Worm (Caenorhabditis elegans) whole organism, L4 larva: ENCODE results near the gene B0304.2.

Source experiments
- F44E2.7 ChIP-seq: fragments of 200-800 bp; sonication (Bioruptor generic); IDR thresholded peaks from 2 replicates; pipeline ENCODE4 v2.1.2; 2022; ENCODE audit warnings: missing genetic modification characterization, missing compliant biosample characterization
- F49E8.2 ChIP-seq: sonication (generic microtip); optimal IDR thresholded peaks from 2 replicates; lab custom pipeline; 2016; ENCODE audit warnings: missing compliant biosample characterization, mild to moderate bottlenecking, missing genetic modification characterization, borderline replicate concordance
- Y5F2A.4 ChIP-seq: fragments of 200-800 bp; sonication (Bioruptor generic); optimal IDR thresholded peaks from 2 replicates; lab custom pipeline; 2018; ENCODE audit warnings: mild to moderate bottlenecking, missing genetic modification characterization, missing compliant biosample characterization
- ZK546.5 ChIP-seq, 2 experiments: sonication (generic microtip); optimal IDR thresholded peaks; 2 replicates each; lab custom pipeline; 2017; ENCODE audit warnings: missing biosample characterization in 2 of 2, missing genetic modification characterization in 2 of 2
- aly-2 ChIP-seq: sonication (generic microtip); optimal IDR thresholded peaks from 2 replicates; lab custom pipeline; 2018; ENCODE audit warnings: missing biosample characterization, missing genetic modification characterization
- ama-1 ChIP-seq: fragments of 150-350 bp; optimal IDR thresholded peaks from 2 replicates; lab custom pipeline; 2014; ENCODE audit warnings: inconsistent platforms, mixed read lengths
- arid-1 ChIP-seq: fragments of 200-800 bp; sonication (Bioruptor generic); conservative IDR thresholded peaks from 2 replicates; pipeline ENCODE4 v1.3.6; 2022; ENCODE audit warnings: missing genetic modification reagents, missing genetic modification characterization, missing compliant biosample characterization
- attf-4 ChIP-seq: sonication (generic microtip); optimal IDR thresholded peaks from 3 replicates; lab custom pipeline; 2017; ENCODE audit warnings: missing biosample characterization, missing genetic modification characterization
- ctbp-1 ChIP-seq: fragments of 200-800 bp; sonication (Bioruptor generic); IDR thresholded peaks from 2 replicates; pipeline ENCODE4 v1.3.6; 2022; ENCODE audit warnings: missing genetic modification reagents, missing genetic modification characterization, missing compliant biosample characterization
- daf-12 ChIP-seq: fragments of 150-350 bp; optimal IDR thresholded peaks from 2 replicates; lab custom pipeline; 2014; ENCODE audit warnings: missing biosample characterization, missing genetic modification reagents, missing genetic modification characterization
- daf-16 ChIP-seq, 3 experiments: sonication (generic microtip); optimal IDR thresholded peaks; 2 replicates each; lab custom pipeline; 2016 to 2017; ENCODE audit warnings: missing genetic modification characterization in 3 of 3, missing genetic modification reagents in 3 of 3, mild to moderate bottlenecking in 2 of 3, missing compliant biosample characterization in 2 of 3, missing biosample characterization in 1 of 3, moderate library complexity in 1 of 3
- daf-19 ChIP-seq: fragments of 200-800 bp; sonication (Bioruptor generic); conservative IDR thresholded peaks from 2 replicates; pipeline ENCODE4 v1.3.6; 2022; ENCODE audit warnings: missing genetic modification characterization, missing compliant biosample characterization
- dmd-6 ChIP-seq: fragments of 200-800 bp; sonication (Bioruptor generic); IDR thresholded peaks from 2 replicates; pipeline ENCODE4 v1.3.6; 2022; ENCODE audit warnings: missing genetic modification reagents, missing genetic modification characterization, missing compliant biosample characterization
- dmd-9 ChIP-seq: fragments of 200-800 bp; sonication (Bioruptor generic); IDR thresholded peaks from 2 replicates; pipeline ENCODE4 v1.3.6; 2022; ENCODE audit warnings: missing genetic modification reagents, missing genetic modification characterization, missing compliant biosample characterization
- dve-1 ChIP-seq: sonication (generic microtip); optimal IDR thresholded peaks from 2 replicates; lab custom pipeline; 2017; ENCODE audit warnings: antibody characterized with exemption, mild to moderate bottlenecking, missing genetic modification characterization, missing compliant biosample characterization; ENCODE audit not compliant: insufficient read depth
- egl-27 ChIP-seq: sonication (generic microtip); optimal IDR thresholded peaks from 3 replicates; lab custom pipeline; 2017; ENCODE audit warnings: missing biosample characterization, missing genetic modification reagents, missing genetic modification characterization
- fos-1 ChIP-seq: fragments of 150-350 bp; optimal IDR thresholded peaks from 2 replicates; lab custom pipeline; 2014; ENCODE audit warnings: missing biosample characterization, missing genetic modification characterization
- hlh-11 ChIP-seq: fragments of 200-800 bp; sonication (Bioruptor generic); optimal IDR thresholded peaks from 2 replicates; lab custom pipeline; 2018; ENCODE audit warnings: mild to moderate bottlenecking, missing genetic modification characterization, missing compliant biosample characterization
- hlh-30 ChIP-seq: sonication (generic microtip); optimal IDR thresholded peaks from 2 replicates; lab custom pipeline; 2017; ENCODE audit warnings: antibody characterized with exemption, mild to moderate bottlenecking, missing genetic modification characterization, missing compliant biosample characterization; ENCODE audit not compliant: insufficient read depth
- lim-7 ChIP-seq: fragments of 200-800 bp; sonication (Bioruptor generic); IDR thresholded peaks from 2 replicates; pipeline ENCODE4 v1.3.6; 2022; ENCODE audit warnings: missing genetic modification characterization, missing compliant biosample characterization
- lin-1 ChIP-seq: fragments of 200-800 bp; sonication (Bioruptor generic); IDR thresholded peaks from 2 replicates; pipeline ENCODE4 v1.3.6; 2022; ENCODE audit warnings: missing genetic modification reagents, missing genetic modification characterization, missing compliant biosample characterization
- lin-13 ChIP-seq: fragments of 150-350 bp; optimal IDR thresholded peaks from 2 replicates; lab custom pipeline; 2014; ENCODE audit warnings: missing biosample characterization, missing genetic modification reagents, missing genetic modification characterization
- lin-38 ChIP-seq: fragments of 200-800 bp; sonication (Bioruptor generic); IDR thresholded peaks from 2 replicates; pipeline ENCODE4 v1.3.6; 2022; ENCODE audit warnings: missing genetic modification reagents, missing genetic modification characterization, missing compliant biosample characterization
- lsy-2 ChIP-seq, 2 experiments: fragments of 150-350 bp in 1 of 2; sonication (generic microtip) in 1 of 2; optimal IDR thresholded peaks; 2 replicates each; lab custom pipeline; 2014 to 2017; ENCODE audit warnings: missing biosample characterization in 2 of 2, missing genetic modification characterization in 2 of 2
- madf-5 ChIP-seq, 2 experiments: fragments of 200-800 bp; sonication (Bioruptor generic); IDR thresholded peaks; 2 replicates each; pipeline ENCODE4 v1.3.6; 2022; ENCODE audit warnings: missing compliant biosample characterization in 2 of 2, missing genetic modification characterization in 2 of 2
- mdt-29 ChIP-seq: fragments of 200-800 bp; sonication (Bioruptor generic); IDR thresholded peaks from 2 replicates; pipeline ENCODE4 v1.3.6; 2022; ENCODE audit warnings: missing genetic modification reagents, missing genetic modification characterization, missing compliant biosample characterization
- mxl-2 ChIP-seq: fragments of 200-800 bp; sonication (Bioruptor generic); conservative IDR thresholded peaks from 2 replicates; pipeline ENCODE4 v1.3.6; 2022; ENCODE audit warnings: missing genetic modification reagents, missing genetic modification characterization, missing compliant biosample characterization
- nhr-11 ChIP-seq: fragments of 150-350 bp; optimal IDR thresholded peaks from 2 replicates; lab custom pipeline; 2014; ENCODE audit warnings: missing biosample characterization, missing genetic modification characterization
- nhr-28 ChIP-seq: fragments of 150-350 bp; optimal IDR thresholded peaks from 2 replicates; lab custom pipeline; 2014; ENCODE audit warnings: missing biosample characterization, missing genetic modification characterization
- nhr-76 ChIP-seq: fragments of 150-350 bp; optimal IDR thresholded peaks from 2 replicates; lab custom pipeline; 2014; ENCODE audit warnings: missing biosample characterization, missing genetic modification characterization
- nhr-77 ChIP-seq: fragments of 150-350 bp; optimal IDR thresholded peaks from 2 replicates; lab custom pipeline; 2014; ENCODE audit warnings: missing biosample characterization, missing genetic modification characterization
- pha-4 ChIP-seq, 2 experiments: fragments of 150-350 bp in 1 of 2; fragments of 200-800 bp in 1 of 2; sonication (Bioruptor generic) in 1 of 2; IDR thresholded peaks in 1 of 2; optimal IDR thresholded peaks in 1 of 2; 2 replicates each; pipeline versions ENCODE4 v1.3.6 to Lab custom; 2014 to 2022; ENCODE audit warnings: missing genetic modification characterization in 2 of 2, missing genetic modification reagents in 2 of 2, missing biosample characterization in 1 of 2, missing compliant biosample characterization in 1 of 2
- php-3 ChIP-seq: fragments of 200-800 bp; sonication (Bioruptor generic); IDR thresholded peaks from 2 replicates; pipeline ENCODE4 v1.3.6; 2022; ENCODE audit warnings: missing genetic modification reagents, missing genetic modification characterization, missing compliant biosample characterization
- pqm-1 ChIP-seq: sonication (generic microtip); optimal IDR thresholded peaks from 2 replicates; lab custom pipeline; 2017; ENCODE audit warnings: missing biosample characterization, missing genetic modification characterization
- set-16 ChIP-seq: fragments of 200-800 bp; sonication (Bioruptor generic); IDR thresholded peaks from 2 replicates; pipeline ENCODE4 v1.3.6; 2022; ENCODE audit warnings: missing genetic modification reagents, missing genetic modification characterization, missing compliant biosample characterization
- spr-3 ChIP-seq: fragments of 200-800 bp; sonication (Bioruptor generic); optimal IDR thresholded peaks from 2 replicates; lab custom pipeline; 2018; ENCODE audit warnings: mild to moderate bottlenecking, missing genetic modification characterization, missing compliant biosample characterization
- tra-1 ChIP-seq: fragments of 200-800 bp; sonication (Bioruptor generic); IDR thresholded peaks from 2 replicates; pipeline ENCODE4 v1.3.6; 2022; ENCODE audit warnings: missing genetic modification reagents, missing genetic modification characterization, missing compliant biosample characterization
- unc-62 ChIP-seq, 3 experiments: fragments of 150-350 bp in 1 of 3; sonication (generic microtip); optimal IDR thresholded peaks in 2 of 3; peaks in 1 of 3; 1 replicate in 1 of 3; 2 replicates in 2 of 3; lab custom pipeline; 2014 to 2017; ENCODE audit warnings: missing biosample characterization in 3 of 3, missing genetic modification characterization in 3 of 3, missing genetic modification reagents in 3 of 3, missing genotype in 1 of 3

B0304.2 gene

DNA sequence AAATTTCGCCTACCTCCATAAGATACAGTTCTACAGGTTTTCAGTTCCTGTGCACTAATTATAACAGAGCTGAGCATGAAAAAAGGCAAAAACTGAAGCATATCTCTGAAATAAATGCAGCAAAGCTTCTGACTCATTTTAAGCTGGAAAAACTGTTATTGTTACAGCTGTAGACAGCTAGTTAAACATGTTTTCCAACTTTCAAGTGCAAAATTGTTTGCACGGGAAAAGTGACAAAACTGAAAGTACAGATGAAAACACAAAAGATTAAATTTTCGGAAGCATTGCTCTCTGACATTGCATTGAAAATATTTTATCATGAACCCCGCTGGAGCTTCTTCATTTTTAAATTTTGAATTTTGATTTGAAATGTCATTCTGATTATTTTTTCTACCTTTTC lies 32.7 kb upstream of the B0304.2 start, which contains the start of gene T05C1.5:
T05C1.5 (minus strand) TSS at position 101 of the 400 bp plus-strand sequence.
- no peak for TF ChIP-seq ama-1 (lab: Kevin White, UChicago)
- no peak for TF ChIP-seq arid-1 (GFP tag; lab: Robert Waterston, UW)
- no peak for TF ChIP-seq madf-5 (GFP tag; IDR thresholded peaks at IDR 0.05; lab: Robert Waterston, UW)
- TF ChIP-seq aly-2 = no peak
- TF ChIP-seq lsy-2 (tag; optimal IDR thresholded peaks at IDR 0.05; lab: Kevin White, UChicago) = no peak
- no peak for TF ChIP-seq F49E8.2 (tag; lab: Kevin White, UChicago)
- no peak for TF ChIP-seq Y5F2A.4 (GFP tag; lab: Kevin White, UChicago)
- TF ChIP-seq mxl-2 (GFP tag; lab: Robert Waterston, UW) = no peak
- no peak for TF ChIP-seq lin-38 (GFP tag; lab: Robert Waterston, UW)

DNA sequence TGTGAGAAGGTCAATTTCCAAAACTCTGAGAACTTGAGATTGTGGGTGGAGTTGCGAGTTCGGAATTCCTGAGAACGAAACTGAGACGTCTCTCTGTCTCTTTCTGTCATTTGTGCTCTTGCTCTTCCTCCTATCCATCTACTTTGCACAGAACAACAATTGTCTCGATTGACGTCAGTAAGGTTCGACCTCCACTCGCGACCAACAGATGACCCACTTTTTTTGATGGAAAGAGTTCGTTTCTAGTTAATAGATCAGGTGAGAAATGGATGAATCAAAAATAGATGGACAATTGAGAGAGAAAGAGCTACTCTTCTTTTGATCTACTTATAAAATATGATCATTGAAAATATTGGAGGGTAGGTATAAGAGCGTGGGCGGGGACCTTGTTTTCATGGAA lies 28.9 kb upstream of the B0304.2 start:
- TF ChIP-seq hlh-11 (tag; lab: Kevin White, UChicago) (peak; percentile 56), hlh-30 (tag; lab: Kevin White, UChicago) (peak; percentile 15), tra-1 (no peak), set-16 (GFP tag; lab: Robert Waterston, UW) (no peak), daf-12 (no peak), nhr-11 (tag; lab: Kevin White, UChicago) (peak; percentile 60), daf-19 (GFP tag; lab: Robert Waterston, UW) (0 out of 2 replicates have a peak, but pooled peaks have one; percentile 30), lsy-2 (tag; optimal IDR thresholded peaks at IDR 0.05; lab: Kevin White, UChicago) (peak in 1 of 2 experiments; percentile 7), F44E2.7 (GFP tag; lab: Robert Waterston, UW) (no peak), mxl-2 (GFP tag; lab: Robert Waterston, UW) (no peak), nhr-77 (tag; lab: Kevin White, UChicago) (no peak), ctbp-1 (GFP tag; lab: Robert Waterston, UW) (0 out of 2 replicates have a peak, but pooled peaks have one; percentile 35), lim-7 (no peak), dmd-9 (no peak), attf-4 (no peak), daf-16 (GFP tag; optimal IDR thresholded peaks at IDR 0.05; lab: Kevin White, UChicago) (peak in 1 of 2 experiments; percentile 49), daf-16 (tag; optimal IDR thresholded peaks at IDR 0.05; lab: Kevin White, UChicago) (no peak)

DNA sequence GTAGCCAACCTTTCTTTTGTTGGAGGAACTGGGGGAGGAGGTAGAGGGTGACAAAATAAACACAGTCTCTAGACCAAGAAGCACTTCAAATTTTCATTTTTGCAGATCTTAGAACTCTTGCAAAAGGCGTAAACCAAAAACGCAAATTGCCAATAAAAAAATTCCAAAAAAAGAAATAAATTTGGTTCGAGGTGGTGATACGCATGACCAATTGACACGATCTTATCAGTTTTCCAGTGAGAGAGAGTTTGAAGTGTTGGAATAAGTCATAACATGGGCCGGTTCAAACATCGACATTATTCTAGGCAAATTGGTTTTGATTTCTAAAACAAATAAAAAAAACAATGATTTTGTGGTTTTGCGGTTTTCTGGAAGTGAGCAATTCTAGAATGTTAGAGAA lies 27.6 kb upstream of the B0304.2 start:
- TF ChIP-seq pqm-1 (tag; lab: Kevin White, UChicago) = peak; percentile 40
- TF ChIP-seq nhr-28 (tag; lab: Kevin White, UChicago) = peak; percentile 53
- TF ChIP-seq egl-27 (tag; lab: Kevin White, UChicago) = no peak
- no peak for TF ChIP-seq lin-1 (GFP tag; lab: Robert Waterston, UW)
- no peak for TF ChIP-seq lin-38 (GFP tag; lab: Robert Waterston, UW)
- TF ChIP-seq spr-3 (GFP tag; lab: Kevin White, UChicago) = no peak
- TF ChIP-seq unc-62 (GFP tag; optimal IDR thresholded peaks at IDR 0.05 in 1 of 2; lab: Kevin White, UChicago) = no peak
- no peak for TF ChIP-seq unc-62 (tag; optimal IDR thresholded peaks at IDR 0.05; lab: Kevin White, UChicago)
- no peak for TF ChIP-seq daf-16 (GFP tag; optimal IDR thresholded peaks at IDR 0.05; lab: Kevin White, UChicago)
- TF ChIP-seq daf-16 (tag; optimal IDR thresholded peaks at IDR 0.05; lab: Kevin White, UChicago) = peak; percentile 27
- TF ChIP-seq php-3 (GFP tag; lab: Robert Waterston, UW) = 0 out of 2 replicates have a peak, but pooled peaks have one; percentile 53
- no peak for TF ChIP-seq nhr-76 (tag; lab: Kevin White, UChicago)
- no peak for TF ChIP-seq lin-13 (GFP tag; lab: Kevin White, UChicago)
- 0 out of 2 replicates have a peak, but pooled peaks have one; percentile 41 for TF ChIP-seq tra-1
- TF ChIP-seq ZK546.5 (tag; optimal IDR thresholded peaks at IDR 0.05; lab: Kevin White, UChicago) = no peak
- peak; percentile 45 for TF ChIP-seq dmd-6 (GFP tag; lab: Robert Waterston, UW)
- no peak for TF ChIP-seq daf-19 (GFP tag; lab: Robert Waterston, UW)
- no peak for TF ChIP-seq mdt-29 (GFP tag; lab: Robert Waterston, UW)
- TF ChIP-seq dve-1 (tag; lab: Kevin White, UChicago) = peak; percentile 17
- no peak for TF ChIP-seq fos-1
- TF ChIP-seq pha-4 (GFP tag; IDR thresholded peaks at IDR 0.05; lab: Robert Waterston, UW) = no peak
- TF ChIP-seq pha-4 (tag; optimal IDR thresholded peaks at IDR 0.05; lab: Kevin White, UChicago) = no peak
- TF ChIP-seq, all 104 proteins: peak for 7
